Fruit fly (Drosophila melanogaster): ENCODE results near the gene CG17110.
A peak's percentile ranks its signal among the peaks of the same experiment; 100 is the strongest.

The CG17110 gene

DNA sequence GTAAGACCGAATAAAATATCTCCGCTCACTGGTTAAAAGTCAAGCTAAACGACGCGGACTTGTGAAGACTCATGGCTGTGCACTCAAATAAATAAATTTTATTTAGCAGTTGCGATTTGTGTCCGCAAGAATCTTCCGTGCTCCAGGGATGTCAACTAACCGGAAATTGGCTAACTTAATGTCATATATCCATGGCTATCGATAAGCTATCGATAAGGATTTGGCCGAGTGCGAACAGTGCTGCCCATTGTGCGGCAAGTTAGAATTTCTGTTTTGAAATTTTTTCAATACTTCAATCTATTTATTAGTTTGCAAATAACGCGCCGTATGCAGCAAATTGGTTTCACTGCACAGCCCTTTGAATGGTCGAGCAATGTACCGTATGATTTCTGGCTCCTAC is 37.6 kb upstream of the CG17110 start, which contains the start of gene p53 (continued):
- TF ChIP-seq Opbp (GFP tag; IDR thresholded peaks at IDR 0.05; ENCODE audit: partially characterized antibody) (peak; percentile 86), CG16815 (GFP tag; optimal IDR thresholded peaks at IDR 0.05) (peak; percentile 19), MBD-R2 (GFP tag; IDR thresholded peaks at IDR 0.05) (peak; percentile 56), Jarid2 (GFP tag; optimal IDR thresholded peaks at IDR 0.05) (peak; percentile 60), CG13296 (GFP tag; optimal IDR thresholded peaks at IDR 0.05) (peak; percentile 76), B-H1 (GFP tag; IDR thresholded peaks at IDR 0.05) (peak; percentile 51; the same call in 1 of the 3 replicates), sna (GFP tag; IDR thresholded peaks at IDR 0.05; ENCODE audit: partially characterized antibody) (peak; percentile 61; the same call in 1 of the 2 replicates), grau (tag; optimal IDR thresholded peaks at IDR 0.05) (peak; percentile 67), Elba2 (GFP tag; optimal IDR thresholded peaks at IDR 0.05) (no peak), NfI (GFP tag; optimal IDR thresholded peaks at IDR 0.05) (peak; percentile 91), CG8478 (optimal IDR thresholded peaks at IDR 0.05) (no peak), Hr51 (GFP tag; optimal IDR thresholded peaks at IDR 0.05) (peak; percentile 49 to 61)

DNA sequence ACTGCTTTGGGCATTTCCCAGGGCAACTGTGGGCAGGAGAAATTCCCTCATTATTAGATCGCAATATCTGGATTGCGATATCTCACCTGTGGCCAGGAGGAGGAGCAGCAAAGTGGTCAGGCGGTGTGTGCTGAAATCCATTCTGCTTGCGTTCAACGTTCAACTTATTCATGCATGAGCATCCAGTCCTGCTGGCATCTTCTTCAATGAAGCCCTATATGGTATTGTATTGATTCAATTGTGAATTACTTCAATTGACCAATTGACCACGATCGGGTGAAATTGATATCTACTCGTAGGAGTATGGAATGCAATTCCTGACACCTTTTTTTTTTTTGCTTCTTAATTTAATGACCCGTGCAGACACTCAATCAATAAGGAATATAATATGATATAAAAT is 35.4 kb upstream of the CG17110 start:
- TF ChIP-seq prd (optimal IDR thresholded peaks at IDR 0.05) (no peak), prd (GFP tag; IDR thresholded peaks at IDR 0.05) (0 out of 3 replicates have a peak, but pooled peaks have one; percentile 4), CG8765 (GFP tag; IDR thresholded peaks at IDR 0.05) (no peak)

DNA sequence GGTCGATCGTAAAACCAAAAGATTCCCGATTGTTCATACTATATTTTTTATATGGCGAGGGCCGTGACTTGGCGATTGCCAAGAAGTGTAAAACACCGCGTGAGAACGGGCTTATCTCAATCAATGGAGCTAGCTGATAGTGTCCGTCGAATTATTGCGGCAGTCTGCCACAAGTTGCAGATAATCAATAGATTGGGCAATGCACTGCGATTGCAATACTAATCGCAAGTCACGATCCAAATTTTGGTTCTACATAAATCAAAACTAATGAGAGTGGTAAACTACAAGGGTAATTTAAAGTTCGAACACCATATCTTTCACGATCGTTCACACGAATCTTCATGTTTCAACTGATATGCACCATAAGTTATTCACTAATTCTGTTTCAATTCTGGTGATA is 34.8 kb upstream of the CG17110 start:
- peak; percentile 55 for TF ChIP-seq sug (tag; optimal IDR thresholded peaks at IDR 0.05)
- TF ChIP-seq GATAe (GFP tag; conservative IDR thresholded peaks at IDR 0.05), result peak; percentile 39; the same call in 1 of the 2 replicates
- no peak for TF ChIP-seq CG7987 (GFP tag; optimal IDR thresholded peaks at IDR 0.05)
- no peak for TF ChIP-seq chn (GFP tag; optimal IDR thresholded peaks at IDR 0.05)
- TF ChIP-seq CG11695 (GFP tag; IDR thresholded peaks at IDR 0.05), result no peak
- TF ChIP-seq CG13624 (GFP tag; optimal IDR thresholded peaks at IDR 0.05), result no peak
- TF ChIP-seq CG16813 (GFP tag; IDR thresholded peaks at IDR 0.05; ENCODE audit: partially characterized antibody), result no peak
- TF ChIP-seq exex (tag; optimal IDR thresholded peaks at IDR 0.05), result peak; percentile 51
- TF ChIP-seq peb (GFP tag; IDR thresholded peaks at IDR 0.05), result no peak
- TF ChIP-seq CG32772 (GFP tag; IDR thresholded peaks at IDR 0.05), result no peak
- no peak for TF ChIP-seq dan (GFP tag; IDR thresholded peaks at IDR 0.05)
- TF ChIP-seq CG2678 (tag; optimal IDR thresholded peaks at IDR 0.05), result peak; percentile 4
- 0 out of 2 replicates have a peak, but pooled peaks have one; percentile 19 for TF ChIP-seq Rfx (GFP tag; IDR thresholded peaks at IDR 0.05)
- TF ChIP-seq CG13894 (tag; optimal IDR thresholded peaks at IDR 0.05), result peak; percentile 12
- TF ChIP-seq Med (GFP tag), result peak; percentile 9
- TF ChIP-seq B-H2 (GFP tag; optimal IDR thresholded peaks at IDR 0.05), result peak; percentile 9
- TF ChIP-seq grn (GFP tag; optimal IDR thresholded peaks at IDR 0.05), result peak; percentile 77
- no peak for TF ChIP-seq trem (tag; optimal IDR thresholded peaks at IDR 0.05)
- peak in 1 of 2 experiments; percentile 12 for TF ChIP-seq Pdp1 (GFP tag; optimal IDR thresholded peaks at IDR 0.05)

DNA sequence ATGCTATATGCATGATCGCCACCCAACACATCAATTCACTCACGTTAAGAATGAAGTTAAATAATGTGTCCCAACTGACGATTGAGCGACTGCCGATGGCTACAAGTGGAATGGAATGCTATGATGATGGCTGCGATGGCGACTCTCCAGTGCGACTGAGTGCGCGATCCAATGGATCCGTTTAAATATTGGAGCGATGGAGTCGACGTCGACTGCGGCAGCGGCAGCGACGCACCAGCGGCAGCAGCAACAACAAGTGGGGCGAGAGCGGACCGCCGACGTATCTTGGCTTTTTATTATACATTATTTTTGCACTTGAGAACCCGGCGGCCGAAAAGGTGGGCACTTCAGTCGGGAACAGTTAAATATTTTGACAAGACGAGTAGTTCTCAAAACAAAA is 34.1 kb upstream of the CG17110 start:
- peak; percentile 10 for TF ChIP-seq sd (tag; optimal IDR thresholded peaks at IDR 0.05)
- peak; percentile 14 for TF ChIP-seq Jarid2 (GFP tag; optimal IDR thresholded peaks at IDR 0.05)
- TF ChIP-seq Hmx (GFP tag; optimal IDR thresholded peaks at IDR 0.05), result no peak
- 0 out of 2 replicates have a peak, but pooled peaks have one; percentile 9 for TF ChIP-seq MBD-R2 (GFP tag; IDR thresholded peaks at IDR 0.05)
- TF ChIP-seq cas (GFP tag; IDR thresholded peaks at IDR 0.05), result no peak
- TF ChIP-seq CG11456 (GFP tag; IDR thresholded peaks at IDR 0.05), result 0 out of 3 replicates have a peak, but pooled peaks have one; percentile 42
- TF ChIP-seq CG2199 (GFP tag; IDR thresholded peaks at IDR 0.05), result no peak
- TF ChIP-seq CG10274 (GFP tag; optimal IDR thresholded peaks at IDR 0.05), result no peak
- TF ChIP-seq Med (GFP tag), result peak; percentile 72
- TF ChIP-seq pfk (GFP tag; optimal IDR thresholded peaks at IDR 0.05), result peak; percentile 29
- TF ChIP-seq Adf1 (GFP tag; IDR thresholded peaks at IDR 0.05), result peak; percentile 93

All from whole organism, embryonic.